Fruit fly (Drosophila melanogaster) whole organism, embryonic: ENCODE data around the gene CG4374.

Experiments used
- CG17328 ChIP-seq: fragments of 200-800 bp; sonication (Bioruptor generic); IDR thresholded peaks from 2 replicates; pipeline ENCODE4 v1.3.6; 2022; ENCODE audit warnings: missing biosample characterization, missing genetic modification characterization
- CG2116 ChIP-seq: fragments of 200-800 bp; sonication (Bioruptor generic); optimal IDR thresholded peaks from 3 replicates; lab custom pipeline; 2018; ENCODE audit warnings: missing biosample characterization, mild to moderate bottlenecking, missing genetic modification characterization
- CG6175 ChIP-seq: fragments of 200-800 bp; sonication (Bioruptor generic); IDR thresholded peaks from 3 replicates; pipeline ENCODE4 v1.3.6; 2022; ENCODE audit warnings: missing biosample characterization, missing genetic modification characterization
- CG6854 ChIP-seq: fragments of 200-800 bp; sonication (Bioruptor generic); optimal IDR thresholded peaks from 3 replicates; lab custom pipeline; 2017; ENCODE audit warnings: missing biosample characterization, mild to moderate bottlenecking, missing genetic modification characterization
- Nf-YB ChIP-seq: fragments of 200-800 bp; sonication (Bioruptor generic); optimal IDR thresholded peaks from 3 replicates; lab custom pipeline; 2019; ENCODE audit warnings: missing biosample characterization, mild to moderate bottlenecking, missing genetic modification characterization, moderate library complexity
- ash1 ChIP-seq: fragments of 200-800 bp; sonication (Bioruptor generic); optimal IDR thresholded peaks from 2 replicates; lab custom pipeline; 2018; ENCODE audit warnings: missing biosample characterization, mild to moderate bottlenecking, missing genetic modification characterization
- nmo ChIP-seq: fragments of 200-800 bp; sonication (Bioruptor generic); optimal IDR thresholded peaks from 2 replicates; lab custom pipeline; 2018; ENCODE audit warnings: missing biosample characterization, mild to moderate bottlenecking, missing genetic modification characterization, moderate library complexity
- p53 ChIP-seq: fragments of 200-800 bp; sonication (Bioruptor generic); optimal IDR thresholded peaks from 2 replicates; lab custom pipeline; 2016; ENCODE audit warnings: missing biosample characterization, missing genetic modification characterization
- phol ChIP-seq: fragments of 200-800 bp; sonication (Bioruptor generic); optimal IDR thresholded peaks from 3 replicates; lab custom pipeline; 2018; ENCODE audit warnings: missing biosample characterization, mild to moderate bottlenecking, missing genetic modification characterization, moderate library complexity
- tap ChIP-seq: fragments of 200-800 bp; optimal IDR thresholded peaks from 3 replicates; lab custom pipeline; 2019; ENCODE audit warnings: missing biosample characterization, mild to moderate bottlenecking, missing genetic modification characterization, moderate library complexity
- ttk ChIP-seq: fragments of 200-800 bp; sonication (Bioruptor generic); IDR thresholded peaks from 2 replicates; pipeline ENCODE4 v2.1.2; 2022; ENCODE audit warnings: missing biosample characterization, missing genetic modification characterization
- vnd ChIP-seq: fragments of 200-800 bp; sonication (Bioruptor generic); IDR thresholded peaks from 3 replicates; pipeline ENCODE4 v1.3.6; 2022; ENCODE audit warnings: missing biosample characterization, missing genetic modification characterization; ENCODE audit not compliant: partially characterized antibody
- zf30C ChIP-seq: fragments of 200-800 bp; sonication (Bioruptor generic); optimal IDR thresholded peaks from 3 replicates; lab custom pipeline; 2018; ENCODE audit warnings: missing biosample characterization, mild to moderate bottlenecking, missing genetic modification characterization

dm6 chr3R:23511356-23511755 is 39.3 kb upstream of the CG4374 start:
- TF ChIP-seq p53 (GFP tag; lab: Kevin White, UChicago) (no peak), ttk (GFP tag; lab: Robert Waterston, UW) (no peak), zf30C (GFP tag; lab: Kevin White, UChicago) (no peak), CG6175 (GFP tag; lab: Robert Waterston, UW) (no peak), nmo (GFP tag; lab: Kevin White, UChicago) (no peak), CG2116 (GFP tag; lab: Kevin White, UChicago) (no peak), ash1 (GFP tag; lab: Kevin White, UChicago) (no peak), CG6854 (GFP tag; lab: Kevin White, UChicago) (no peak), vnd (GFP tag; lab: Robert Waterston, UW) (no peak), tap (tag; lab: Kevin White, UChicago) (no peak), CG17328 (no peak), Nf-YB (GFP tag; lab: Kevin White, UChicago) (no peak), phol (tag; lab: Kevin White, UChicago) (no peak)
